Worm (Caenorhabditis elegans): ENCODE results near the gene Y38H8A.12.

ce11 chrIV:13508924-13509323 lies 48.1 kb upstream of the Y38H8A.12 start, which contains the start of gene afmd-2:
- no peak for TF ChIP-seq mec-3 (tag; optimal IDR thresholded peaks at IDR 0.05; ENCODE audit: borderline replicate concordance)
- TF ChIP-seq che-1 (tag; optimal IDR thresholded peaks at IDR 0.05) = no peak
- no peak for TF ChIP-seq pax-1 (tag; optimal IDR thresholded peaks at IDR 0.05)
- TF ChIP-seq rnt-1 (tag; optimal IDR thresholded peaks at IDR 0.05) = no peak
- no peak for TF ChIP-seq fkh-10 (GFP tag; optimal IDR thresholded peaks at IDR 0.05)
- TF ChIP-seq tbx-2 (tag; optimal IDR thresholded peaks at IDR 0.05) = no peak
- no peak for TF ChIP-seq lin-11 (tag; optimal IDR thresholded peaks at IDR 0.05)
- no peak for TF ChIP-seq ttx-3 (tag; optimal IDR thresholded peaks at IDR 0.05)
- no peak for TF ChIP-seq zip-5 (tag; optimal IDR thresholded peaks at IDR 0.05)
- no peak for TF ChIP-seq pqm-1 (tag; optimal IDR thresholded peaks at IDR 0.05)
- TF ChIP-seq nhr-11 (tag; optimal IDR thresholded peaks at IDR 0.05) = no peak
- no peak for TF ChIP-seq ama-1 (optimal IDR thresholded peaks at IDR 0.05)

Measured in whole organism, late embryonic.